Fruit fly (Drosophila melanogaster): ENCODE data around the gene CG31373.
A peak's percentile ranks its signal among the peaks of the same experiment; 100 is the strongest.

CG31373 gene

DNA sequence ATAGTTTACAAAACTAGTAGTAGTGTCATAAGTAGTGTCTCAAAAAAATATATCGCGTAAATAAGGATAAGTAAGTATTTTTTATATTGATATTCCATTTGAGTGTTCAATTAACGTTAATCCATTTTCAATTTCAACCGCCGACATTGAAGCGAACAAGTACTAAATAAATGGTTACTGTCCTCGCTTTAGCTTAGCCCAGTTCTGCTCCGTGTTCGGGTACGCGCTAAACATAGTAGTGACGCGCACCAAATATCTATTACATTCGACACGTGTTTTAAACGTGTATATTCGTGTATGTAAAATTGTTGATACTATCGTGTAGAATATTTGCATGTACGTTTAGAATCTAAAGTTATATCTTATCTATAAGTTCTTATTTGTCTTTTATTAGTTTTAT lies 34.1 kb downstream of the CG31373 start (continued):
- TF ChIP-seq gfzf (GFP tag; optimal IDR thresholded peaks at IDR 0.05) (peak; percentile 55), toy (GFP tag; IDR thresholded peaks at IDR 0.05) (no peak), pho (GFP tag; optimal IDR thresholded peaks at IDR 0.05) (peak; percentile 62), knrl (GFP tag; IDR thresholded peaks at IDR 0.05; ENCODE audit: partially characterized antibody) (peak; percentile 92), CoRest (tag; optimal IDR thresholded peaks at IDR 0.05) (peak; percentile 54), tx (GFP tag; optimal IDR thresholded peaks at IDR 0.05) (no peak), jigr1 (GFP tag; IDR thresholded peaks at IDR 0.05) (no peak), Tbp (GFP tag; optimal IDR thresholded peaks at IDR 0.05) (no peak), CG5180 (GFP tag; optimal IDR thresholded peaks at IDR 0.05) (no peak), TFAM (GFP tag; optimal IDR thresholded peaks at IDR 0.05) (no peak), ara (GFP tag; IDR thresholded peaks at IDR 0.05) (no peak), CG6689 (GFP tag; IDR thresholded peaks at IDR 0.05) (no peak), zfh2 (GFP tag; optimal IDR thresholded peaks at IDR 0.05) (peak; percentile 60), zf30C (GFP tag; optimal IDR thresholded peaks at IDR 0.05) (no peak), CG6791 (GFP tag; IDR thresholded peaks at IDR 0.05; ENCODE audit: partially characterized antibody) (peak; percentile 77; the same call in 2 of the 3 replicates), tin (GFP tag; optimal IDR thresholded peaks at IDR 0.05) (no peak), Ravus (GFP tag; IDR thresholded peaks at IDR 0.05) (no peak), Bgb (GFP tag; IDR thresholded peaks at IDR 0.05; ENCODE audit: partially characterized antibody) (peak; percentile 92), CG17829 (tag; optimal IDR thresholded peaks at IDR 0.05) (peak; percentile 62), btn (GFP tag; optimal IDR thresholded peaks at IDR 0.05) (no peak), CG6854 (GFP tag; optimal IDR thresholded peaks at IDR 0.05) (no peak), Abd-B (GFP tag; optimal IDR thresholded peaks at IDR 0.05) (peak; percentile 63), GATAe (GFP tag; conservative IDR thresholded peaks at IDR 0.05) (peak; percentile 19; the same call in 1 of the 2 replicates), CG8924 (tag; optimal IDR thresholded peaks at IDR 0.05) (no peak), hkb (optimal IDR thresholded peaks at IDR 0.05) (no peak), hkb (GFP tag; IDR thresholded peaks at IDR 0.05) (no peak), Six4 (GFP tag; optimal IDR thresholded peaks at IDR 0.05) (no peak), HLH3B (GFP tag; IDR thresholded peaks at IDR 0.05) (no peak), Opbp (GFP tag; IDR thresholded peaks at IDR 0.05; ENCODE audit: partially characterized antibody) (peak; percentile 82), CG6683 (GFP tag; optimal IDR thresholded peaks at IDR 0.05) (peak; percentile 67), sim (GFP tag; IDR thresholded peaks at IDR 0.05) (no peak), pzg (GFP tag; optimal IDR thresholded peaks at IDR 0.05) (peak; percentile 50), trem (tag; optimal IDR thresholded peaks at IDR 0.05) (peak; percentile 76), Hand (GFP tag; optimal IDR thresholded peaks at IDR 0.05) (no peak), CG32532 (GFP tag; IDR thresholded peaks at IDR 0.05) (peak; percentile 72; the same call in 1 of the 2 replicates), wdn (GFP tag; IDR thresholded peaks at IDR 0.05) (no peak), sug (tag; optimal IDR thresholded peaks at IDR 0.05) (peak; percentile 43), org-1 (GFP tag; optimal IDR thresholded peaks at IDR 0.05) (no peak), CG15479 (GFP tag; optimal IDR thresholded peaks at IDR 0.05) (no peak), cad (GFP tag; optimal IDR thresholded peaks at IDR 0.05) (no peak), H2.0 (GFP tag; IDR thresholded peaks at IDR 0.05) (no peak), CG11085 (GFP tag; IDR thresholded peaks at IDR 0.05) (no peak), cwo (GFP tag; optimal IDR thresholded peaks at IDR 0.05) (no peak), Bdp1 (GFP tag; optimal IDR thresholded peaks at IDR 0.05) (no peak), CG3407 (GFP tag; optimal IDR thresholded peaks at IDR 0.05) (no peak), dati (GFP tag; IDR thresholded peaks at IDR 0.05) (no peak), CG4282 (GFP tag; optimal IDR thresholded peaks at IDR 0.05) (peak; percentile 0), gce (GFP tag; IDR thresholded peaks at IDR 0.05) (no peak), dimm (GFP tag; IDR thresholded peaks at IDR 0.05) (no peak), CG17912 (GFP tag; optimal IDR thresholded peaks at IDR 0.05) (peak; percentile 3), CG10654 (GFP tag; optimal IDR thresholded peaks at IDR 0.05) (no peak), CG10366 (GFP tag; IDR thresholded peaks at IDR 0.05) (no peak), sob (GFP tag; IDR thresholded peaks at IDR 0.05) (peak; percentile 68)

All from whole organism, embryonic.